Worm (Caenorhabditis elegans): ENCODE measurements around the gene fbxa-81.

ce11 chrX:14512817-14513216 lies 29.1 kb downstream of the fbxa-81 start, which contains the start of gene fbxa-141:
- TF ChIP-seq ztf-11 (tag; optimal IDR thresholded peaks at IDR 0.05) (no peak), fkh-10 (GFP tag; optimal IDR thresholded peaks at IDR 0.05) (no peak), ceh-28 (tag; optimal IDR thresholded peaks at IDR 0.05) (no peak), pha-4 (tag; optimal IDR thresholded peaks at IDR 0.05) (no peak)

Measured in whole organism, L3 larva.